Fruit fly (Drosophila melanogaster) Kc167 (cell line): Measurements from ENCODE around the gene roq.

Experiments
- Myc ChIP-seq: fragments of >200 bp; optimal IDR thresholded peaks from 2 replicates; lab custom pipeline; 2017; ENCODE audit warnings: missing external identifiers
- Sin3A ChIP-seq: fragments of >200 bp; optimal IDR thresholded peaks from 2 replicates; lab custom pipeline; 2018; ENCODE audit warnings: missing external identifiers
- h ChIP-seq: fragments of >200 bp; optimal IDR thresholded peaks from 3 replicates; lab custom pipeline; 2018; ENCODE audit warnings: missing external identifiers
- insv ChIP-seq: fragments of >200 bp; optimal IDR thresholded peaks from 3 replicates; lab custom pipeline; 2018; ENCODE audit warnings: missing external identifiers
- psq ChIP-seq: fragments of >200 bp; optimal IDR thresholded peaks from 2 replicates; lab custom pipeline; 2017; ENCODE audit warnings: missing external identifiers
- ttk ChIP-seq: sonication (Bioruptor generic); optimal IDR thresholded peaks from 2 replicates; lab custom pipeline; 2017; ENCODE audit warnings: missing external identifiers

The roq gene

dm6 chr3L:16329495-16329894 lies 48.9 kb downstream of the roq start, which contains the start of gene CG33061:
Gene CG33061 (plus strand): TSS chr3L:16329795.
- no peak for TF ChIP-seq Sin3A (lab: Kevin White, UChicago)
- no peak for TF ChIP-seq psq (lab: Kevin White, UChicago)
- no peak for TF ChIP-seq Myc (lab: Kevin White, UChicago)
- TF ChIP-seq h: no peak
- no peak for TF ChIP-seq insv (lab: Kevin White, UChicago)
- TF ChIP-seq ttk (lab: Kevin White, UChicago): no peak

DNA sequence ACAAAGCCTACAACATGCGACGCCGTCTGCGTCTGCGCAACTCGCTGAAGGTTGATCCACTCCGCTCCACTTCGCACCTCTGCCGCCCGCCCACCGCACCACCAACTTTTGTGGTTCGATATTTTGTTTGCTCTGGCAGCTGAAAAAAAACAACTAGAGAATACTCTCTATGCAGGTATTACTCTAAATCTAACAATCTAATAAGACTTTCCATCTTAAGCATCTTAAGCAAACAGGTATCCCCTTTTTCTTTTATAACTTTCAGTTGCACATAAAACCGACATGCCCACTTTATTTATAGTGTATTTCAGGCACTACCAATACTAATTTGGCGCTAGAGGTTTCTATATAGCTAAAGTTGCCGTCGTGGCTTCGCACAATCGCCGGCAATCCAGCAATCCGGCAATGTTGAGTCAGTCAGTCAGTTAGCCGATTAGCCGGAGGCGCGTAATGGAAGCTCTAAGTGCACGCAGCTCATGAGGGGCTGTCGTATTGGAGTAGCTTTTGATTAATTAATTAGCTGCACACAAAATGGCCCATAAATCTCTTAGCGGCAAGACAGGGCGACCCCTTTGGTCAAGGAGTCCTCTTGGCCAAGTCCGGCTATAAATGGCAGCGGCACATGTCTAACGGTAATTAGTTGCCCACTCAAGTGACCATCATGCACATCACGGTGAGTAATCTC lies 50.0 kb downstream of the roq start, which contains the start of gene CG13058:
TSS of gene CG13058 (plus strand) at position 635 of the 685 bp plus-strand sequence.
- TF ChIP-seq psq (lab: Kevin White, UChicago): no peak
- no peak for TF ChIP-seq ttk (lab: Kevin White, UChicago)
- no peak for TF ChIP-seq Sin3A (lab: Kevin White, UChicago)
- no peak for TF ChIP-seq Myc (lab: Kevin White, UChicago)
- TF ChIP-seq h: no peak
- TF ChIP-seq insv (lab: Kevin White, UChicago): no peak

dm6 chr3L:16327776-16328175 lies 50.6 kb downstream of the roq start, which contains the start of gene CG13038:
Gene CG13038 (minus strand): TSS chr3L:16327893.
- TF ChIP-seq Sin3A (lab: Kevin White, UChicago) (no peak), insv (lab: Kevin White, UChicago) (no peak), Myc (lab: Kevin White, UChicago) (no peak), ttk (lab: Kevin White, UChicago) (no peak), h (no peak), psq (lab: Kevin White, UChicago) (no peak)

DNA sequence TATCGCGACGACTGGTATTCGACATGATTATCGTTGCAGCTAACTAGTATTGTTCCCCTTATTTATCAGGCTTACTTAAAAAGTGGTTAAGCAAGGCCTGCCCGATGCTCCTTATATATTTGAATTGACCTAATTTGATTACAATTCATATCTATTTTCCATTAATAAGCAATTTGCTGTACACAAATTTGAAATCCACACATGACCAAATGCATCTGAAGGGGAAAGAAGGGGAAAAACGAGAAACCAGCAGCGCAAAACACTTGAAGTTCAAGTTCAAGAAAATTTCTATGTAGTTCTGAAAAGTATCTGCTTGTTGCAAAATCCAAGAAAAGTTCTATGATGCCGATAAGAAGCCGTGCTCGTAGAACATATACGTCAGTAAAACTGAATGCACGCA lies 51.7 kb downstream of the roq start, which contains the start of the genes CG13040 and CG13039:
TSS of gene CG13040 (minus strand) at position 101 of the 400 bp plus-strand sequence.
TSS of gene CG13039 (minus strand) at position 106 of the 400 bp plus-strand sequence.
- TF ChIP-seq Sin3A (lab: Kevin White, UChicago) (no peak), h (no peak), Myc (lab: Kevin White, UChicago) (no peak), insv (lab: Kevin White, UChicago) (no peak), ttk (lab: Kevin White, UChicago) (no peak), psq (lab: Kevin White, UChicago) (no peak)

DNA sequence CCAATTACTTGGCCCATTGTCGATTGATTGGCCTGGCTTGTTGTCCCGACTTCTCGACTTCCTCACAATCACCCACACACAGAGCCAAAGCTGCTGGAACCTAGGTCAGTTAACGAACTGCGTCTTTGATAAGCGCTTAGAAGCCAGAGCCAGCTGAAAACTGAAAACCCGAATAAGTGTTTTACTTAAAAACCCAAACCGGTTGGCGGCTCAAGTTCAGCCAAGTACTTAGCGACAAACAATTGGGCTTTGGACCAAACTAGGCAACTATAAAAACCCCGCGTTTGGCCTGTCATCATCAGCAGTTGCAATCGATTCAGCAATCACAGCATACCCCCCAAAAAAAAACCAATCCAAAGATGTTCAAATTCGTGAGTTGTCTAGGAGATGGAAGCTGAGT lies 55.0 kb downstream of the roq start, which contains the start of gene CG13059:
TSS of gene CG13059 (plus strand) at position 301 of the 400 bp plus-strand sequence.
- TF ChIP-seq ttk (lab: Kevin White, UChicago) (no peak), Sin3A (lab: Kevin White, UChicago) (no peak), h (no peak), insv (lab: Kevin White, UChicago) (no peak), psq (lab: Kevin White, UChicago) (no peak), Myc (lab: Kevin White, UChicago) (no peak)

dm6 chr3L:16321172-16321571 lies 57.2 kb downstream of the roq start, which contains the start of gene CG42718:
Gene CG42718 (minus strand): TSS chr3L:16321272.
- TF ChIP-seq Myc (lab: Kevin White, UChicago) (no peak), Sin3A (lab: Kevin White, UChicago) (no peak), ttk (lab: Kevin White, UChicago) (no peak), insv (lab: Kevin White, UChicago) (no peak), h (no peak), psq (lab: Kevin White, UChicago) (no peak)
